Worm (Caenorhabditis elegans) whole organism, L1 larva: ENCODE measurements around the gene F44E2.3.

Source experiments
- C04F5.9 ChIP-seq: sonication (generic microtip); optimal IDR thresholded peaks from 2 replicates; lab custom pipeline; 2016; ENCODE audit warnings: missing genetic modification characterization, missing compliant biosample characterization
- C16A3.4 ChIP-seq: fragments of 150-350 bp; optimal IDR thresholded peaks from 2 replicates; lab custom pipeline; 2014; ENCODE audit warnings: missing biosample characterization, missing genetic modification characterization
- F16B12.6 ChIP-seq: fragments of 150-350 bp; optimal IDR thresholded peaks from 2 replicates; lab custom pipeline; 2014; ENCODE audit warnings: missing biosample characterization, missing genetic modification characterization
- aly-2 ChIP-seq: fragments of 150-350 bp; optimal IDR thresholded peaks from 2 replicates; lab custom pipeline; 2014; ENCODE audit warnings: missing biosample characterization, missing genetic modification characterization
- ama-1 ChIP-seq: fragments of 150-350 bp; optimal IDR thresholded peaks from 2 replicates; lab custom pipeline; 2014
- blmp-1 ChIP-seq: fragments of 150-350 bp; optimal IDR thresholded peaks from 2 replicates; lab custom pipeline; 2014; ENCODE audit warnings: missing biosample characterization, missing genetic modification characterization
- ceh-8 ChIP-seq: fragments of 200-800 bp; sonication (Bioruptor generic); optimal IDR thresholded peaks from 2 replicates; lab custom pipeline; 2018; ENCODE audit warnings: mild to moderate bottlenecking, missing genetic modification characterization, moderate library complexity, missing compliant biosample characterization
- ceh-88 ChIP-seq: fragments of 200-800 bp; sonication (Bioruptor generic); IDR thresholded peaks from 2 replicates; pipeline ENCODE4 v1.3.6; 2022; ENCODE audit warnings: missing genetic modification characterization, missing compliant biosample characterization
- ceh-90 ChIP-seq: sonication (generic microtip); optimal IDR thresholded peaks from 2 replicates; lab custom pipeline; 2016; ENCODE audit warnings: missing genetic modification characterization, missing compliant biosample characterization
- dpl-1 ChIP-seq, 3 experiments: fragments of 150-350 bp in 2 of 3; sonication (generic microtip) in 1 of 3; optimal IDR thresholded peaks; 2 replicates each; lab custom pipeline; 2014 to 2017; ENCODE audit warnings: missing biosample characterization in 3 of 3, missing genetic modification characterization in 3 of 3, missing genetic modification reagents in 3 of 3
- efl-1 ChIP-seq, 4 experiments: fragments of 150-350 bp; optimal IDR thresholded peaks in 3 of 4; peaks in 1 of 4; 1 replicate in 1 of 4; 2 replicates in 3 of 4; lab custom pipeline; 2014; ENCODE audit warnings: missing biosample characterization in 2 of 4, missing genetic modification characterization in 2 of 4, missing genetic modification reagents in 2 of 4
- elt-3 ChIP-seq, 6 experiments: fragments of 150-350 bp in 1 of 6; sonication (generic microtip); optimal IDR thresholded peaks; 2 replicates each; lab custom pipeline; 2017 to 2018; ENCODE audit warnings: missing biosample characterization in 6 of 6, missing genetic modification characterization in 6 of 6, inconsistent platforms in 1 of 6
- ets-5 ChIP-seq: fragments of 200-800 bp; sonication (Bioruptor generic); IDR thresholded peaks from 2 replicates; pipeline ENCODE4 v1.3.6; 2022; ENCODE audit warnings: missing genetic modification characterization, missing compliant biosample characterization
- fos-1 ChIP-seq: fragments of 150-350 bp; optimal IDR thresholded peaks from 2 replicates; lab custom pipeline; 2014; ENCODE audit warnings: missing biosample characterization, missing genetic modification characterization
- grh-1 ChIP-seq: fragments of 200-800 bp; sonication (Bioruptor generic); IDR thresholded peaks from 2 replicates; pipeline ENCODE4 v1.3.6; 2022; ENCODE audit warnings: missing genetic modification reagents, missing genetic modification characterization, missing compliant biosample characterization
- irx-1 ChIP-seq: sonication (generic microtip); optimal IDR thresholded peaks from 2 replicates; lab custom pipeline; 2016; ENCODE audit warnings: missing genetic modification characterization, missing compliant biosample characterization
- jun-1 ChIP-seq: fragments of 150-350 bp; optimal IDR thresholded peaks from 2 replicates; lab custom pipeline; 2014; ENCODE audit warnings: missing biosample characterization, missing genetic modification reagents, missing genetic modification characterization
- lin-14 ChIP-seq: fragments of 200-800 bp; sonication (Bioruptor generic); optimal IDR thresholded peaks from 2 replicates; lab custom pipeline; 2018; ENCODE audit warnings: mild to moderate bottlenecking, missing genetic modification characterization, moderate library complexity, missing compliant biosample characterization
- lin-15B ChIP-seq: fragments of 150-350 bp; sonication (generic microtip); optimal IDR thresholded peaks from 3 replicates; lab custom pipeline; 2014; ENCODE audit warnings: missing biosample characterization, missing genetic modification characterization
- lin-35 ChIP-seq, 2 experiments: fragments of 150-350 bp; optimal IDR thresholded peaks; 2 replicates each; lab custom pipeline; 2014; ENCODE audit warnings: missing biosample characterization in 2 of 2, missing genetic modification characterization in 2 of 2, missing genetic modification reagents in 2 of 2
- lir-3 ChIP-seq: sonication (generic microtip); optimal IDR thresholded peaks from 2 replicates; lab custom pipeline; 2016; ENCODE audit warnings: mild to moderate bottlenecking, missing genetic modification characterization, moderate library complexity, missing compliant biosample characterization; ENCODE audit not compliant: poor library complexity
- lsy-2 ChIP-seq, 2 experiments: fragments of 150-350 bp; optimal IDR thresholded peaks; 2 replicates each; lab custom pipeline; 2014; ENCODE audit warnings: missing biosample characterization in 2 of 2, missing genetic modification characterization in 2 of 2
- mdl-1 ChIP-seq, 2 experiments: fragments of 150-350 bp; optimal IDR thresholded peaks; 2 replicates each; lab custom pipeline; 2014 to 2017; ENCODE audit warnings: missing biosample characterization in 2 of 2, missing genetic modification characterization in 2 of 2, inconsistent platforms in 1 of 2
- mep-1 ChIP-seq: fragments of 150-350 bp; optimal IDR thresholded peaks from 2 replicates; lab custom pipeline; 2014; ENCODE audit warnings: missing biosample characterization, missing genetic modification characterization
- nhr-20 ChIP-seq: sonication (generic microtip); optimal IDR thresholded peaks from 2 replicates; lab custom pipeline; 2016; ENCODE audit warnings: mild to moderate bottlenecking, missing genetic modification characterization, missing compliant biosample characterization
- nhr-28 ChIP-seq: fragments of 150-350 bp; optimal IDR thresholded peaks from 2 replicates; lab custom pipeline; 2014; ENCODE audit warnings: missing biosample characterization, missing genetic modification characterization
- nhr-47 ChIP-seq: sonication (generic microtip); optimal IDR thresholded peaks from 2 replicates; lab custom pipeline; 2016; ENCODE audit warnings: mild to moderate bottlenecking, missing genetic modification characterization, moderate library complexity, missing compliant biosample characterization
- nhr-71 ChIP-seq: sonication (generic microtip); optimal IDR thresholded peaks from 2 replicates; lab custom pipeline; 2016; ENCODE audit warnings: mild to moderate bottlenecking, missing genetic modification characterization, moderate library complexity, missing compliant biosample characterization
- nhr-77 ChIP-seq: fragments of 150-350 bp; optimal IDR thresholded peaks from 2 replicates; lab custom pipeline; 2014; ENCODE audit warnings: missing biosample characterization, missing genetic modification characterization
- nhr-84 ChIP-seq: sonication (generic microtip); optimal IDR thresholded peaks from 2 replicates; lab custom pipeline; 2017; ENCODE audit warnings: missing biosample characterization, missing genetic modification characterization
- nhr-85 ChIP-seq: sonication (generic microtip); peaks from one replicate; lab custom pipeline; 2016; ENCODE audit warnings: missing genetic modification characterization, inconsistent platforms, missing compliant biosample characterization
- nhr-90 ChIP-seq: sonication (generic microtip); optimal IDR thresholded peaks from 2 replicates; lab custom pipeline; 2016; ENCODE audit warnings: mild to moderate bottlenecking, missing genetic modification characterization, missing compliant biosample characterization; ENCODE audit not compliant: poor library complexity
- pag-3 ChIP-seq: sonication (generic microtip); optimal IDR thresholded peaks from 2 replicates; lab custom pipeline; 2017; ENCODE audit warnings: missing genetic modification characterization, mild to moderate bottlenecking, missing compliant biosample characterization, antibody characterized with exemption, borderline replicate concordance; ENCODE audit not compliant: insufficient read depth
- pqm-1 ChIP-seq: sonication (generic microtip); optimal IDR thresholded peaks from 3 replicates; lab custom pipeline; 2017; ENCODE audit warnings: missing biosample characterization, missing genetic modification characterization
- rnt-1 ChIP-seq: sonication (generic microtip); optimal IDR thresholded peaks from 2 replicates; lab custom pipeline; 2016; ENCODE audit warnings: mild to moderate bottlenecking, missing genetic modification characterization, moderate library complexity, missing compliant biosample characterization
- skn-1 ChIP-seq: fragments of 150-350 bp; optimal IDR thresholded peaks from 2 replicates; lab custom pipeline; 2014; ENCODE audit warnings: missing biosample characterization, missing genetic modification characterization
- unc-130 ChIP-seq: fragments of 150-350 bp; optimal IDR thresholded peaks from 2 replicates; lab custom pipeline; 2017; ENCODE audit warnings: missing biosample characterization, missing genetic modification characterization, inconsistent platforms
- unc-30 ChIP-seq: sonication (generic microtip); optimal IDR thresholded peaks from 2 replicates; lab custom pipeline; 2017; ENCODE audit warnings: missing biosample characterization, missing genetic modification characterization
- unc-62 ChIP-seq: fragments of 150-350 bp; optimal IDR thresholded peaks from 2 replicates; lab custom pipeline; 2014; ENCODE audit warnings: missing biosample characterization, missing genetic modification reagents, missing genetic modification characterization
- unc-86 ChIP-seq: sonication (generic microtip); optimal IDR thresholded peaks from 2 replicates; lab custom pipeline; 2016; ENCODE audit warnings: missing genetic modification characterization, missing compliant biosample characterization
- vab-15 ChIP-seq: sonication (generic microtip); optimal IDR thresholded peaks from 2 replicates; lab custom pipeline; 2017; ENCODE audit warnings: missing genotype, mild to moderate bottlenecking, missing genetic modification characterization, missing compliant biosample characterization
- xbp-1 ChIP-seq: sonication (generic microtip); optimal IDR thresholded peaks from 2 replicates; lab custom pipeline; 2016; ENCODE audit warnings: missing genetic modification characterization, missing compliant biosample characterization

Gene F44E2.3

ce11 chrIII:8866983-8867842, 38.1 kb upstream of the F44E2.3 start:
- peak; percentile 81 for TF ChIP-seq nhr-85 (tag; lab: Kevin White, UChicago)
- TF ChIP-seq lin-15B (tag; lab: Kevin White, UChicago): no peak
- TF ChIP-seq blmp-1 (tag; lab: Kevin White, UChicago): peak; percentile 91
- peak in 1 of 2 experiments; percentile 45 for TF ChIP-seq mdl-1 (tag; optimal IDR thresholded peaks at IDR 0.05; lab: Kevin White, UChicago)
- TF ChIP-seq unc-30 (tag; lab: Kevin White, UChicago): no peak
- TF ChIP-seq ceh-90 (tag; lab: Kevin White, UChicago): no peak
- TF ChIP-seq nhr-71 (tag; lab: Kevin White, UChicago): peak; percentile 16
- peak in 1 of 2 experiments; percentile 61 for TF ChIP-seq lin-35 (GFP tag; optimal IDR thresholded peaks at IDR 0.05; lab: Kevin White, UChicago)
- no peak for TF ChIP-seq nhr-84 (tag; lab: Kevin White, UChicago)
- no peak for TF ChIP-seq nhr-28 (tag; lab: Kevin White, UChicago)
- no peak for TF ChIP-seq unc-62 (GFP tag; lab: Kevin White, UChicago)
- TF ChIP-seq irx-1 (tag; lab: Kevin White, UChicago): no peak
- TF ChIP-seq lin-14 (GFP tag; lab: Kevin White, UChicago): peak; percentile 49
- peak; percentile 6 to 13 for TF ChIP-seq lsy-2 (tag; optimal IDR thresholded peaks at IDR 0.05; lab: Kevin White, UChicago)
- TF ChIP-seq xbp-1: peak; percentile 10
- TF ChIP-seq jun-1 (tag; lab: Kevin White, UChicago): peak; percentile 10
- TF ChIP-seq pqm-1 (tag; lab: Kevin White, UChicago): no peak
- peak; percentile 2 for TF ChIP-seq unc-130 (tag; lab: Kevin White, UChicago)
- TF ChIP-seq unc-86 (tag; lab: Kevin White, UChicago): no peak
- TF ChIP-seq skn-1 (tag; lab: Kevin White, UChicago): peak; percentile 8
- TF ChIP-seq C16A3.4: peak; percentile 4
- TF ChIP-seq elt-3 (tag; optimal IDR thresholded peaks at IDR 0.05; lab: Kevin White, UChicago): peak in 1 of 6 experiments; percentile 75
- peak; percentile 62 for TF ChIP-seq nhr-20 (tag; lab: Kevin White, UChicago)
- no peak for TF ChIP-seq pag-3 (tag; lab: Kevin White, UChicago)
- peak; percentile 44 for TF ChIP-seq rnt-1 (tag; lab: Kevin White, UChicago)
- peak; percentile 33 for TF ChIP-seq mep-1
- no peak for TF ChIP-seq grh-1 (GFP tag; lab: Robert Waterston, UW)
- TF ChIP-seq ama-1 (lab: Kevin White, UChicago): peak; percentile 80
- TF ChIP-seq vab-15: peak; percentile 5
- no peak for TF ChIP-seq C04F5.9 (tag; lab: Kevin White, UChicago)
- no peak for TF ChIP-seq efl-1 (optimal IDR thresholded peaks at IDR 0.05; lab: Kevin White, UChicago)
- TF ChIP-seq efl-1 (GFP tag; optimal IDR thresholded peaks at IDR 0.05 in 1 of 2; lab: Kevin White, UChicago): peak in 1 of 2 experiments; percentile 73
- TF ChIP-seq nhr-47 (tag; lab: Kevin White, UChicago): no peak

ce11 chrIII:8866038-8866437, 36.9 kb upstream of the F44E2.3 start:
- TF ChIP-seq fos-1 (tag; lab: Kevin White, UChicago) (no peak), nhr-28 (tag; lab: Kevin White, UChicago) (no peak), efl-1 (optimal IDR thresholded peaks at IDR 0.05; lab: Kevin White, UChicago) (no peak), efl-1 (GFP tag; optimal IDR thresholded peaks at IDR 0.05 in 1 of 2; lab: Kevin White, UChicago) (peak in 1 of 2 experiments; percentile 63)

ce11 chrIII:8865294-8865766, 36.2 kb upstream of the F44E2.3 start:
- TF ChIP-seq lin-15B (tag; lab: Kevin White, UChicago) (peak; percentile 2), ceh-90 (tag; lab: Kevin White, UChicago) (no peak), nhr-85 (tag; lab: Kevin White, UChicago) (peak; percentile 74), mep-1 (peak; percentile 48), F16B12.6 (tag; lab: Kevin White, UChicago) (peak; percentile 18), ceh-8 (GFP tag; lab: Kevin White, UChicago) (peak; percentile 55), blmp-1 (tag; lab: Kevin White, UChicago) (peak; percentile 29), vab-15 (no peak), dpl-1 (GFP tag; optimal IDR thresholded peaks at IDR 0.05; lab: Kevin White, UChicago) (peak in 2 of 3 experiments; percentile 18 to 40), lir-3 (tag; lab: Kevin White, UChicago) (peak; percentile 55), skn-1 (tag; lab: Kevin White, UChicago) (peak; percentile 55), aly-2 (tag; lab: Kevin White, UChicago) (no peak), C04F5.9 (tag; lab: Kevin White, UChicago) (peak; percentile 74), ceh-88 (peak; percentile 54; the same call in 1 of the 2 replicates), nhr-71 (tag; lab: Kevin White, UChicago) (peak; percentile 93), ets-5 (GFP tag; lab: Robert Waterston, UW) (no peak), xbp-1 (peak; percentile 67), pqm-1 (tag; lab: Kevin White, UChicago) (no peak), rnt-1 (tag; lab: Kevin White, UChicago) (peak; percentile 92), pag-3 (tag; lab: Kevin White, UChicago) (peak; percentile 79), nhr-20 (tag; lab: Kevin White, UChicago) (peak; percentile 94), elt-3 (tag; optimal IDR thresholded peaks at IDR 0.05; lab: Kevin White, UChicago) (peak in 3 of 6 experiments; percentile 6 to 29 (median 19)), nhr-84 (tag; lab: Kevin White, UChicago) (no peak), nhr-47 (tag; lab: Kevin White, UChicago) (peak; percentile 80), nhr-90 (peak; percentile 82), nhr-77 (no peak), ama-1 (lab: Kevin White, UChicago) (peak; percentile 96)
